Worm (Caenorhabditis elegans): ENCODE measurements around the gene D2045.7.

Gene D2045.7

DNA sequence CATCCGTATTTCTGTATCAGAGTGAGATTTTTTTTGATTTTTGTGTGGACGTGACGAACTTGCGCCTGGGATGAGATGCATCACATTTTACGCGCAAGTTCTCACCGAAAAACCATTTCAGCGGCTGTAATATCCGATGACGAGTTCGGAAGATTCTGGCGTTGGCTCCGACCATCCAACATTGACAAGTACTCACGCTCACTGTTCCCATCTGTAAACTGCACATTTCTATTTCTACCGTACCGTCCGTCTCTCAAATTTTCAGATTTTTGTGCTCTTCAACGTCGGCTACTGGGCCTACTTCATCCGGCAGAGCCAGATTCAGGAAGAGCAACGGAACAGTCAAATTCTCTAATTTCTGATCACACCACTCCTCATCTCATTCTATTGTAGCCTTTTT is 48.2 kb downstream of the D2045.7 start:
- TF ChIP-seq elt-3 (tag; optimal IDR thresholded peaks at IDR 0.05): no peak
- TF ChIP-seq efl-1 (optimal IDR thresholded peaks at IDR 0.05): no peak
- peak in 1 of 2 experiments; percentile 79 for TF ChIP-seq efl-1 (GFP tag; optimal IDR thresholded peaks at IDR 0.05 in 1 of 2)

Data from whole organism, L1 larva.